Worm (Caenorhabditis elegans) whole organism, L1 larva: ENCODE data around the gene ttr-53.

Experiments used
- C16A3.4 ChIP-seq: fragments of 150-350 bp; optimal IDR thresholded peaks from 2 replicates; lab custom pipeline; 2014; ENCODE audit warnings: missing biosample characterization, missing genetic modification characterization
- dpl-1 ChIP-seq, 3 experiments: fragments of 150-350 bp in 2 of 3; sonication (generic microtip) in 1 of 3; optimal IDR thresholded peaks; 2 replicates each; lab custom pipeline; 2014 to 2017; ENCODE audit warnings: missing biosample characterization in 3 of 3, missing genetic modification characterization in 3 of 3, missing genetic modification reagents in 3 of 3
- lsy-2 ChIP-seq, 2 experiments: fragments of 150-350 bp; optimal IDR thresholded peaks; 2 replicates each; lab custom pipeline; 2014; ENCODE audit warnings: missing biosample characterization in 2 of 2, missing genetic modification characterization in 2 of 2
- nhr-11 ChIP-seq: fragments of 150-350 bp; optimal IDR thresholded peaks from 2 replicates; lab custom pipeline; 2014; ENCODE audit warnings: missing biosample characterization, missing genetic modification characterization
- nhr-85 ChIP-seq: sonication (generic microtip); peaks from one replicate; lab custom pipeline; 2016; ENCODE audit warnings: missing genetic modification characterization, inconsistent platforms, missing compliant biosample characterization
- unc-30 ChIP-seq: sonication (generic microtip); optimal IDR thresholded peaks from 2 replicates; lab custom pipeline; 2017; ENCODE audit warnings: missing biosample characterization, missing genetic modification characterization
- unc-62 ChIP-seq: fragments of 150-350 bp; optimal IDR thresholded peaks from 2 replicates; lab custom pipeline; 2014; ENCODE audit warnings: missing biosample characterization, missing genetic modification reagents, missing genetic modification characterization

- TF ChIP-seq C16A3.4 (tag; lab: Kevin White, UChicago) (peak; percentile 9), nhr-11 (tag; lab: Kevin White, UChicago) (no peak), nhr-85 (tag; lab: Kevin White, UChicago) (no peak), lsy-2 (tag; optimal IDR thresholded peaks at IDR 0.05; lab: Kevin White, UChicago) (no peak), unc-30 (tag; lab: Kevin White, UChicago) (no peak), unc-62 (GFP tag; lab: Kevin White, UChicago) (no peak), dpl-1 (GFP tag; optimal IDR thresholded peaks at IDR 0.05; lab: Kevin White, UChicago) (peak in 2 of 3 experiments; percentile 37 to 65)
Measured at ce11 chrIV:10197317-10197867, 39.6 kb downstream of the ttr-53 start, which contains the start of gene gon-4.
